Fruit fly (Drosophila melanogaster) whole organism, embryonic: ENCODE measurements around the gene Rpn11.

ENCODE experiments used
- Ada2b ChIP-seq: fragments of 200-800 bp; sonication (Bioruptor generic); IDR thresholded peaks from 2 replicates; pipeline ENCODE4 v1.3.6; 2022; ENCODE audit warnings: missing biosample characterization, missing genetic modification characterization
- Bdp1 ChIP-seq: fragments of 200-800 bp; sonication (Bioruptor generic); optimal IDR thresholded peaks from 3 replicates; lab custom pipeline; 2016; ENCODE audit warnings: missing biosample characterization, missing genetic modification characterization
- Bgb ChIP-seq: fragments of 200-800 bp; sonication (Bioruptor generic); IDR thresholded peaks from 2 replicates; pipeline ENCODE4 v1.3.6; 2022; ENCODE audit warnings: missing biosample characterization, missing genetic modification characterization; ENCODE audit not compliant: partially characterized antibody
- CG10654 ChIP-seq: fragments of 200-800 bp; sonication (Bioruptor generic); optimal IDR thresholded peaks from 2 replicates; lab custom pipeline; 2016; ENCODE audit warnings: missing biosample characterization, missing genetic modification characterization
- CG11504 ChIP-seq: fragments of 200-800 bp; sonication (Bioruptor generic); optimal IDR thresholded peaks from 3 replicates; lab custom pipeline; 2019; ENCODE audit warnings: missing biosample characterization, mild to moderate bottlenecking, missing genetic modification characterization, moderate library complexity
- CG14050 ChIP-seq: fragments of 200-800 bp; sonication (Bioruptor generic); IDR thresholded peaks from 3 replicates; pipeline ENCODE4 v1.3.6; 2022; ENCODE audit warnings: missing biosample characterization, missing genetic modification characterization
- CG14441 ChIP-seq: fragments of 200-800 bp; sonication (Bioruptor generic); IDR thresholded peaks from 2 replicates; pipeline ENCODE4 v1.3.6; 2022; ENCODE audit warnings: missing biosample characterization, missing genetic modification characterization
- CG14710 ChIP-seq: fragments of 200-800 bp; sonication (Bioruptor generic); optimal IDR thresholded peaks from 3 replicates; lab custom pipeline; 2019; ENCODE audit warnings: missing biosample characterization, mild to moderate bottlenecking, missing genetic modification characterization, moderate library complexity
- CG14860 ChIP-seq: fragments of 200-800 bp; sonication (Bioruptor generic); IDR thresholded peaks from 3 replicates; pipeline ENCODE4 v1.3.6; 2022; ENCODE audit warnings: missing biosample characterization, missing genetic modification characterization; ENCODE audit not compliant: partially characterized antibody
- CG16779 ChIP-seq: fragments of 200-800 bp; sonication (Bioruptor generic); IDR thresholded peaks from 2 replicates; pipeline ENCODE4 v1.3.6; 2022; ENCODE audit warnings: missing biosample characterization, missing genetic modification characterization
- CG17802 ChIP-seq: fragments of 200-800 bp; sonication (Bioruptor generic); optimal IDR thresholded peaks from 2 replicates; lab custom pipeline; 2018; ENCODE audit warnings: missing biosample characterization, mild to moderate bottlenecking, missing genetic modification characterization, moderate library complexity
- CG2712 ChIP-seq: fragments of 200-800 bp; optimal IDR thresholded peaks from 3 replicates; lab custom pipeline; 2019; ENCODE audit warnings: missing biosample characterization, mild to moderate bottlenecking, missing genetic modification characterization, moderate library complexity
- CG2889 ChIP-seq: fragments of 200-800 bp; sonication (Bioruptor generic); IDR thresholded peaks from 3 replicates; pipeline ENCODE4 v1.3.6; 2022; ENCODE audit warnings: missing biosample characterization, missing genetic modification characterization
- CG30020 ChIP-seq: fragments of 200-800 bp; optimal IDR thresholded peaks from 2 replicates; lab custom pipeline; 2019; ENCODE audit warnings: missing biosample characterization, mild to moderate bottlenecking, missing genetic modification characterization, moderate library complexity
- CG30403 ChIP-seq: fragments of 200-800 bp; sonication (Bioruptor generic); optimal IDR thresholded peaks from 3 replicates; lab custom pipeline; 2016; ENCODE audit warnings: missing biosample characterization, missing genetic modification characterization
- CG32767 ChIP-seq: fragments of 200-800 bp; sonication (Bioruptor generic); IDR thresholded peaks from 2 replicates; pipeline ENCODE4 v1.3.6; 2022; ENCODE audit warnings: missing biosample characterization, missing genetic modification characterization
- CG4282 ChIP-seq: fragments of 200-800 bp; sonication (Bioruptor generic); optimal IDR thresholded peaks from 2 replicates; lab custom pipeline; 2016; ENCODE audit warnings: missing biosample characterization, missing genetic modification characterization
- CG5245 ChIP-seq: fragments of 200-800 bp; sonication (Bioruptor generic); optimal IDR thresholded peaks from 3 replicates; lab custom pipeline; 2016; ENCODE audit warnings: missing biosample characterization, missing genetic modification characterization
- Chrac-16 ChIP-seq: fragments of 200-800 bp; sonication (Bioruptor generic); optimal IDR thresholded peaks from 3 replicates; lab custom pipeline; 2016; ENCODE audit warnings: missing biosample characterization, missing genetic modification characterization
- CkIIα-i1 ChIP-seq: fragments of 200-800 bp; sonication (Bioruptor generic); IDR thresholded peaks from 2 replicates; pipeline ENCODE4 v1.3.6; 2022; ENCODE audit warnings: missing biosample characterization, missing genetic modification characterization
- Deaf1 ChIP-seq: fragments of 200-800 bp; optimal IDR thresholded peaks from 3 replicates; lab custom pipeline; 2019; ENCODE audit warnings: missing biosample characterization, mild to moderate bottlenecking, missing genetic modification characterization, moderate library complexity
- Dek ChIP-seq: fragments of 200-800 bp; sonication (Bioruptor generic); optimal IDR thresholded peaks from 3 replicates; lab custom pipeline; 2019; ENCODE audit warnings: missing biosample characterization, mild to moderate bottlenecking, missing genetic modification characterization, moderate library complexity
- Fer2 ChIP-seq: fragments of 200-800 bp; sonication (Bioruptor generic); optimal IDR thresholded peaks from 2 replicates; lab custom pipeline; 2018; ENCODE audit warnings: missing biosample characterization, mild to moderate bottlenecking, missing genetic modification characterization, moderate library complexity
- Lhr ChIP-seq: fragments of 200-800 bp; sonication (Bioruptor generic); optimal IDR thresholded peaks from 3 replicates; lab custom pipeline; 2017; ENCODE audit warnings: mild to moderate bottlenecking, missing biosample characterization, missing genetic modification reagents, missing genetic modification characterization
- Neu2 ChIP-seq: fragments of 200-800 bp; sonication (Bioruptor generic); optimal IDR thresholded peaks from 3 replicates; lab custom pipeline; 2016; ENCODE audit warnings: missing biosample characterization, missing genetic modification characterization, borderline replicate concordance
- Nf-YB ChIP-seq: fragments of 200-800 bp; sonication (Bioruptor generic); optimal IDR thresholded peaks from 3 replicates; lab custom pipeline; 2019; ENCODE audit warnings: missing biosample characterization, mild to moderate bottlenecking, missing genetic modification characterization, moderate library complexity
- NfI ChIP-seq: fragments of 200-800 bp; sonication (Bioruptor generic); optimal IDR thresholded peaks from 3 replicates; lab custom pipeline; 2018; ENCODE audit warnings: missing biosample characterization, mild to moderate bottlenecking, missing genetic modification characterization, moderate library complexity
- Ptx1 ChIP-seq: fragments of 200-800 bp; sonication (Bioruptor generic); IDR thresholded peaks from 2 replicates; pipeline ENCODE4 v1.3.6; 2022; ENCODE audit warnings: missing biosample characterization, missing genetic modification characterization
- Rx ChIP-seq: fragments of 200-800 bp; sonication (Bioruptor generic); IDR thresholded peaks from 2 replicates; pipeline ENCODE4 v1.3.6; 2022; ENCODE audit warnings: missing biosample characterization, missing genetic modification characterization
- abd-A ChIP-seq: fragments of 200-800 bp; sonication (Bioruptor generic); optimal IDR thresholded peaks from 3 replicates; lab custom pipeline; 2019; ENCODE audit warnings: missing biosample characterization, mild to moderate bottlenecking, missing genetic modification characterization, moderate library complexity
- chinmo ChIP-seq: fragments of 200-800 bp; sonication (Bioruptor generic); IDR thresholded peaks from 4 replicates; pipeline ENCODE4 v1.3.6; 2022; ENCODE audit warnings: missing biosample characterization, missing genetic modification characterization; ENCODE audit not compliant: partially characterized antibody
- chm ChIP-seq: fragments of 200-800 bp; sonication (Bioruptor generic); IDR thresholded peaks from 2 replicates; pipeline ENCODE4 v1.3.6; 2022; ENCODE audit warnings: missing biosample characterization, missing genetic modification characterization
- cwo ChIP-seq: fragments of 200-800 bp; sonication (Bioruptor generic); optimal IDR thresholded peaks from 3 replicates; lab custom pipeline; 2017; ENCODE audit warnings: missing biosample characterization, missing genetic modification characterization, mild to moderate bottlenecking, moderate library complexity, missing genetic modification reagents
- dm ChIP-seq: fragments of 200-800 bp; sonication (Bioruptor generic); optimal IDR thresholded peaks from 3 replicates; lab custom pipeline; 2016; ENCODE audit warnings: missing biosample characterization, missing genetic modification characterization
- dysf ChIP-seq: fragments of 200-800 bp; sonication (Bioruptor generic); IDR thresholded peaks from 3 replicates; pipeline ENCODE4 v1.3.6; 2022; ENCODE audit warnings: missing biosample characterization, missing genetic modification characterization
- ems ChIP-seq: fragments of 200-800 bp; sonication (Bioruptor generic); optimal IDR thresholded peaks from 3 replicates; lab custom pipeline; 2016; ENCODE audit warnings: missing biosample characterization, missing genetic modification characterization
- gsb-n ChIP-seq: fragments of 200-800 bp; sonication (Bioruptor generic); optimal IDR thresholded peaks from 3 replicates; lab custom pipeline; 2018; ENCODE audit warnings: missing biosample characterization, mild to moderate bottlenecking, missing genetic modification characterization
- lilli ChIP-seq: fragments of 200-800 bp; sonication (Bioruptor generic); optimal IDR thresholded peaks from 3 replicates; lab custom pipeline; 2016; ENCODE audit warnings: missing biosample characterization, missing genetic modification characterization
- mld ChIP-seq: fragments of 200-800 bp; sonication (Bioruptor generic); IDR thresholded peaks from 3 replicates; pipeline ENCODE4 v1.3.6; 2022; ENCODE audit warnings: missing biosample characterization, missing genetic modification characterization; ENCODE audit not compliant: partially characterized antibody
- run ChIP-seq: fragments of 200-800 bp; sonication (Bioruptor generic); optimal IDR thresholded peaks from 3 replicates; lab custom pipeline; 2018; ENCODE audit warnings: missing biosample characterization, mild to moderate bottlenecking, missing genetic modification characterization
- slp2 ChIP-seq: fragments of 200-800 bp; sonication (Bioruptor generic); optimal IDR thresholded peaks from 2 replicates; lab custom pipeline; 2016; ENCODE audit warnings: missing biosample characterization, missing genetic modification characterization
- sob ChIP-seq: fragments of 200-800 bp; sonication (Bioruptor generic); IDR thresholded peaks from 2 replicates; pipeline ENCODE4 v1.3.6; 2022; ENCODE audit warnings: missing biosample characterization, missing genetic modification characterization
- stwl ChIP-seq: fragments of 200-800 bp; sonication (Bioruptor generic); optimal IDR thresholded peaks from 3 replicates; lab custom pipeline; 2018; ENCODE audit warnings: missing biosample characterization, mild to moderate bottlenecking, missing genetic modification characterization, moderate library complexity
- sug ChIP-seq: fragments of 200-800 bp; optimal IDR thresholded peaks from 2 replicates; lab custom pipeline; 2019; ENCODE audit warnings: missing biosample characterization, mild to moderate bottlenecking, missing genetic modification characterization, moderate library complexity
- zen2 ChIP-seq: fragments of 200-800 bp; sonication (Bioruptor generic); IDR thresholded peaks from 3 replicates; pipeline ENCODE4 v1.3.6; 2022; ENCODE audit warnings: missing biosample characterization, missing genetic modification characterization; ENCODE audit not compliant: partially characterized antibody
- zfh1 ChIP-seq: fragments of 200-800 bp; sonication (Bioruptor generic); IDR thresholded peaks from 3 replicates; pipeline ENCODE4 v1.3.6; 2022; ENCODE audit warnings: missing biosample characterization, missing genetic modification characterization

Rpn11 gene

dm6 chr2L:5054953-5055352, 4.6 kb downstream of the Rpn11 start, which contains the start of the genes CG14036 and His3.3A (continued):
- TF ChIP-seq CG14710 (peak; percentile 97), CG14860 (GFP tag; lab: Robert Waterston, UW) (peak; percentile 58; the same call in 2 of the 3 replicates), zen2 (peak; percentile 52; the same call in 2 of the 3 replicates), sob (GFP tag; lab: Robert Waterston, UW) (0 out of 2 replicates have a peak, but pooled peaks have one; percentile 22), stwl (peak; percentile 72), Bgb (GFP tag; lab: Robert Waterston, UW) (peak; percentile 75), CG30020 (tag; lab: Kevin White, UChicago) (peak; percentile 92), chinmo (GFP tag; lab: Robert Waterston, UW) (peak; percentile 68; the same call in 1 of the 4 replicates)
- TF ChIP-seq, all 482 proteins: peak for 138

- TF ChIP-seq Deaf1, result no peak
- TF ChIP-seq CG11504, result peak; percentile 42
These were observed 6.6 kb downstream of the Rpn11 start, which contains the start of gene eIF3h for dm6 chr2L:5052994-5053393. eIF3h (minus strand) TSS chr2L:5053094.

dm6 chr2L:5052367-5052914, 7.1 kb downstream of the Rpn11 start, which contains the start of gene senju:
senju (plus strand) TSS chr2L:5052843.
- TF ChIP-seq run (tag; lab: Kevin White, UChicago), result peak; percentile 61
- peak; percentile 62 for TF ChIP-seq Fer2 (tag; lab: Kevin White, UChicago)
- TF ChIP-seq CG2889 (GFP tag; lab: Robert Waterston, UW), result peak; percentile 71
- peak; percentile 65 for TF ChIP-seq CG14050 (GFP tag; lab: Robert Waterston, UW)
- peak; percentile 75 for TF ChIP-seq Dek
- peak; percentile 79 for TF ChIP-seq NfI
- TF ChIP-seq gsb-n (tag; lab: Kevin White, UChicago), result peak; percentile 69
- peak; percentile 95 for TF ChIP-seq dm (GFP tag; lab: Kevin White, UChicago)
- peak; percentile 87 for TF ChIP-seq Rx (GFP tag; lab: Robert Waterston, UW)
- TF ChIP-seq CG17802, result no peak
- peak; percentile 76 for TF ChIP-seq CG10654 (GFP tag; lab: Kevin White, UChicago)
- TF ChIP-seq dysf (GFP tag; lab: Robert Waterston, UW), result peak; percentile 89
- TF ChIP-seq Chrac-16 (GFP tag; lab: Kevin White, UChicago), result peak; percentile 90
- TF ChIP-seq zfh1, result peak; percentile 83; the same call in 2 of the 3 replicates
- TF ChIP-seq CG4282 (GFP tag; lab: Kevin White, UChicago), result peak; percentile 60
- peak; percentile 80 for TF ChIP-seq CG5245 (GFP tag; lab: Kevin White, UChicago)
- TF ChIP-seq CG30403, result peak; percentile 90
- TF ChIP-seq ems (GFP tag; lab: Kevin White, UChicago), result peak; percentile 80
- peak; percentile 81 for TF ChIP-seq Ada2b (GFP tag; lab: Robert Waterston, UW)
- 0 out of 3 replicates have a peak, but pooled peaks have one; percentile 46 for TF ChIP-seq mld (GFP tag; lab: Robert Waterston, UW)
- TF ChIP-seq Bdp1, result peak; percentile 78
- no peak for TF ChIP-seq CkIIα-i1 (GFP tag; lab: Robert Waterston, UW)
- TF ChIP-seq CG14441, result peak; percentile 83
- peak; percentile 85 for TF ChIP-seq sug (tag; lab: Kevin White, UChicago)
- peak; percentile 64; the same call in 1 of the 2 replicates for TF ChIP-seq CG32767
- TF ChIP-seq Lhr, result peak; percentile 63
- TF ChIP-seq CG2712, result peak; percentile 76
- peak; percentile 87 for TF ChIP-seq chm (GFP tag; lab: Robert Waterston, UW)
- peak; percentile 51 for TF ChIP-seq slp2
- peak; percentile 79 for TF ChIP-seq stwl
- TF ChIP-seq abd-A (tag; lab: Kevin White, UChicago), result peak; percentile 68
- TF ChIP-seq lilli (GFP tag; lab: Kevin White, UChicago), result peak; percentile 94
- TF ChIP-seq cwo (GFP tag; lab: Kevin White, UChicago), result peak; percentile 79
- TF ChIP-seq Ptx1 (GFP tag; lab: Robert Waterston, UW), result peak; percentile 84
- TF ChIP-seq CG30020 (tag; lab: Kevin White, UChicago), result peak; percentile 55
- TF ChIP-seq Neu2 (GFP tag; lab: Kevin White, UChicago), result no peak
- TF ChIP-seq Nf-YB, result peak; percentile 58
- TF ChIP-seq CG16779, result peak; percentile 53
